Fruit fly (Drosophila melanogaster): ENCODE data around the gene fwe.
A peak's percentile ranks its signal among the peaks of the same experiment; 100 is the strongest.

dm6 chr3L:15847655-15848054 is 31.4 kb upstream of the fwe start:
- TF ChIP-seq Blimp-1 (GFP tag; optimal IDR thresholded peaks at IDR 0.05) (peak; percentile 15), Sox102F (GFP tag; optimal IDR thresholded peaks at IDR 0.05) (peak; percentile 29), CG11294 (GFP tag; IDR thresholded peaks at IDR 0.05) (no peak), acj6 (GFP tag; optimal IDR thresholded peaks at IDR 0.05) (peak; percentile 40), cyc (GFP tag; optimal IDR thresholded peaks at IDR 0.05) (peak; percentile 43), CG16779 (tag; optimal IDR thresholded peaks at IDR 0.05) (no peak), CG10631 (GFP tag; optimal IDR thresholded peaks at IDR 0.05) (peak; percentile 49), Ets21C (GFP tag; optimal IDR thresholded peaks at IDR 0.05) (no peak)

Measured in whole organism, prepupa.